Fruit fly (Drosophila melanogaster) whole organism, embryonic: ENCODE data around the gene CG31360.

Source experiments
- CG10654 ChIP-seq: fragments of 200-800 bp; sonication (Bioruptor generic); optimal IDR thresholded peaks from 2 replicates; lab custom pipeline; 2016; ENCODE audit warnings: missing biosample characterization, missing genetic modification characterization
- CG14441 ChIP-seq: fragments of 200-800 bp; sonication (Bioruptor generic); IDR thresholded peaks from 2 replicates; pipeline ENCODE4 v1.3.6; 2022; ENCODE audit warnings: missing biosample characterization, missing genetic modification characterization
- CG2120 ChIP-seq: fragments of 200-800 bp; sonication (Bioruptor generic); optimal IDR thresholded peaks from 3 replicates; lab custom pipeline; 2016; ENCODE audit warnings: missing biosample characterization, missing genetic modification characterization
- CG2678 ChIP-seq: fragments of 200-800 bp; sonication (Bioruptor generic); optimal IDR thresholded peaks from 3 replicates; lab custom pipeline; 2019; ENCODE audit warnings: missing biosample characterization, mild to moderate bottlenecking, missing genetic modification characterization, moderate library complexity
- CG34422 ChIP-seq: fragments of 200-800 bp; sonication (Bioruptor generic); IDR thresholded peaks from 3 replicates; pipeline ENCODE4 v1.3.6; 2022; ENCODE audit warnings: missing biosample characterization, missing genetic modification characterization
- CG3838 ChIP-seq: fragments of 200-800 bp; sonication (Bioruptor generic); optimal IDR thresholded peaks from 3 replicates; lab custom pipeline; 2016; ENCODE audit warnings: missing biosample characterization, missing genetic modification characterization
- CG3847 ChIP-seq: fragments of 200-800 bp; sonication (Bioruptor generic); IDR thresholded peaks from 2 replicates; pipeline ENCODE4 v1.3.6; 2022; ENCODE audit warnings: missing biosample characterization, missing genetic modification characterization
- CG4404 ChIP-seq: fragments of 200-800 bp; sonication (Bioruptor generic); IDR thresholded peaks from 2 replicates; pipeline ENCODE4 v1.3.6; 2022; ENCODE audit warnings: missing biosample characterization, missing genetic modification characterization
- CG4617 ChIP-seq: fragments of 200-800 bp; sonication (Bioruptor generic); optimal IDR thresholded peaks from 3 replicates; lab custom pipeline; 2016; ENCODE audit warnings: missing biosample characterization, missing genetic modification characterization, borderline replicate concordance
- CG4820 ChIP-seq: fragments of 200-800 bp; sonication (Bioruptor generic); optimal IDR thresholded peaks from 3 replicates; lab custom pipeline; 2016; ENCODE audit warnings: missing biosample characterization, missing genetic modification characterization
- CG6654 ChIP-seq: fragments of 200-800 bp; sonication (Bioruptor generic); optimal IDR thresholded peaks from 2 replicates; lab custom pipeline; 2017; ENCODE audit warnings: missing biosample characterization, mild to moderate bottlenecking, missing genetic modification characterization
- CG6813 ChIP-seq: fragments of 200-800 bp; sonication (Bioruptor generic); optimal IDR thresholded peaks from 2 replicates; lab custom pipeline; 2017; ENCODE audit warnings: missing biosample characterization, missing genetic modification characterization, mild to moderate bottlenecking, moderate library complexity, missing genetic modification reagents
- CG8290 ChIP-seq, 3 experiments: fragments of 200-800 bp; sonication (Bioruptor generic); optimal IDR thresholded peaks; 2 replicates each; lab custom pipeline; 2016 to 2019; ENCODE audit warnings: missing biosample characterization in 3 of 3, missing genetic modification characterization in 3 of 3, mild to moderate bottlenecking in 2 of 3, moderate library complexity in 1 of 3
- CG8765 ChIP-seq: fragments of 200-800 bp; sonication (Bioruptor generic); IDR thresholded peaks from 2 replicates; pipeline ENCODE4 v1.3.6; 2022; ENCODE audit warnings: missing biosample characterization, missing genetic modification characterization
- CG9437 ChIP-seq: fragments of 200-800 bp; sonication (Bioruptor generic); optimal IDR thresholded peaks from 2 replicates; lab custom pipeline; 2018; ENCODE audit warnings: missing biosample characterization, mild to moderate bottlenecking, missing genetic modification characterization
- CHES-1-like ChIP-seq: fragments of 200-800 bp; sonication (Bioruptor generic); optimal IDR thresholded peaks from 2 replicates; lab custom pipeline; 2016; ENCODE audit warnings: missing biosample characterization, missing genetic modification characterization
- CTCF ChIP-seq: fragments of 200-800 bp; sonication (Bioruptor generic); optimal IDR thresholded peaks from 2 replicates; lab custom pipeline; 2017; ENCODE audit warnings: missing biosample characterization, mild to moderate bottlenecking, missing genetic modification characterization, moderate library complexity
- Chrac-16 ChIP-seq: fragments of 200-800 bp; sonication (Bioruptor generic); optimal IDR thresholded peaks from 3 replicates; lab custom pipeline; 2016; ENCODE audit warnings: missing biosample characterization, missing genetic modification characterization
- D19A ChIP-seq: fragments of 200-800 bp; optimal IDR thresholded peaks from 3 replicates; lab custom pipeline; 2019; ENCODE audit warnings: missing biosample characterization, mild to moderate bottlenecking, missing genetic modification characterization, moderate library complexity
- Dbx ChIP-seq: fragments of 200-800 bp; sonication (Bioruptor generic); IDR thresholded peaks from 3 replicates; pipeline ENCODE4 v1.3.6; 2022; ENCODE audit warnings: missing biosample characterization, missing genetic modification characterization
- Dref ChIP-seq: fragments of 200-800 bp; sonication (Bioruptor generic); IDR thresholded peaks from 2 replicates; pipeline ENCODE4 v1.3.6; 2022; ENCODE audit warnings: missing biosample characterization, missing genetic modification characterization
- Ets97D ChIP-seq: fragments of 200-800 bp; sonication (Bioruptor generic); optimal IDR thresholded peaks from 3 replicates; lab custom pipeline; 2016; ENCODE audit warnings: missing biosample characterization, missing genetic modification characterization
- HLHmδ ChIP-seq: fragments of 200-800 bp; sonication (Bioruptor generic); optimal IDR thresholded peaks from 2 replicates; lab custom pipeline; 2018; ENCODE audit warnings: missing biosample characterization, mild to moderate bottlenecking, missing genetic modification characterization, moderate library complexity
- Hmr ChIP-seq: fragments of 200-800 bp; sonication (Bioruptor generic); optimal IDR thresholded peaks from 3 replicates; lab custom pipeline; 2017; ENCODE audit warnings: mild to moderate bottlenecking, missing biosample characterization, missing genetic modification reagents, missing genetic modification characterization
- Hr39 ChIP-seq: fragments of >200 bp; optimal IDR thresholded peaks from 2 replicates; lab custom pipeline; 2017
- Hsf ChIP-seq: fragments of 200-800 bp; sonication (Bioruptor generic); optimal IDR thresholded peaks from 3 replicates; lab custom pipeline; 2016; ENCODE audit warnings: missing biosample characterization, missing genetic modification characterization
- Max ChIP-seq: fragments of 200-800 bp; sonication (Bioruptor generic); optimal IDR thresholded peaks from 2 replicates; lab custom pipeline; 2016; ENCODE audit warnings: missing biosample characterization, mild to moderate bottlenecking, missing genetic modification characterization
- NfI ChIP-seq: fragments of 200-800 bp; sonication (Bioruptor generic); optimal IDR thresholded peaks from 3 replicates; lab custom pipeline; 2018; ENCODE audit warnings: missing biosample characterization, mild to moderate bottlenecking, missing genetic modification characterization, moderate library complexity
- Sry-δ ChIP-seq: fragments of 200-800 bp; sonication (Bioruptor generic); optimal IDR thresholded peaks from 2 replicates; lab custom pipeline; 2016; ENCODE audit warnings: missing biosample characterization, missing genetic modification characterization
- TFAM ChIP-seq: fragments of 200-800 bp; sonication (Bioruptor generic); optimal IDR thresholded peaks from 2 replicates; lab custom pipeline; 2017; ENCODE audit warnings: missing biosample characterization, missing genetic modification characterization, inconsistent platforms
- Usf ChIP-seq: fragments of 200-800 bp; sonication (Bioruptor generic); optimal IDR thresholded peaks from 2 replicates; lab custom pipeline; 2017; ENCODE audit warnings: missing genotype, missing biosample characterization, missing genetic modification characterization
- az2 ChIP-seq: fragments of 200-800 bp; sonication (Bioruptor generic); optimal IDR thresholded peaks from 3 replicates; lab custom pipeline; 2016; ENCODE audit warnings: missing biosample characterization, missing genetic modification characterization
- bbx ChIP-seq: fragments of 200-800 bp; sonication (Bioruptor generic); IDR thresholded peaks from 2 replicates; pipeline ENCODE4 v1.3.6; 2022; ENCODE audit warnings: missing biosample characterization, missing genetic modification characterization; ENCODE audit not compliant: partially characterized antibody
- bigmax ChIP-seq: fragments of 200-800 bp; sonication (Bioruptor generic); optimal IDR thresholded peaks from 2 replicates; lab custom pipeline; 2018; ENCODE audit warnings: missing biosample characterization, mild to moderate bottlenecking, missing genetic modification characterization
- cg ChIP-seq: fragments of 200-800 bp; sonication (Bioruptor generic); optimal IDR thresholded peaks from 3 replicates; lab custom pipeline; 2019; ENCODE audit warnings: missing biosample characterization, mild to moderate bottlenecking, missing genetic modification characterization, moderate library complexity
- crp ChIP-seq, 2 experiments: fragments of 200-800 bp; sonication (Bioruptor generic); optimal IDR thresholded peaks; 2 replicates in 1 of 2; 3 replicates in 1 of 2; lab custom pipeline; 2017; ENCODE audit warnings: missing biosample characterization in 2 of 2, missing genetic modification characterization in 2 of 2, mild to moderate bottlenecking in 1 of 2, moderate library complexity in 1 of 2
- danr ChIP-seq: fragments of 200-800 bp; sonication (Bioruptor generic); IDR thresholded peaks from 2 replicates; pipeline ENCODE4 v1.3.6; 2022; ENCODE audit warnings: missing biosample characterization, missing genetic modification characterization
- fd102C ChIP-seq: fragments of 200-800 bp; sonication (Bioruptor generic); optimal IDR thresholded peaks from 2 replicates; lab custom pipeline; 2018; ENCODE audit warnings: missing biosample characterization, mild to moderate bottlenecking, missing genetic modification characterization, moderate library complexity
- fd64A ChIP-seq: fragments of 200-800 bp; sonication (Bioruptor generic); optimal IDR thresholded peaks from 3 replicates; lab custom pipeline; 2018; ENCODE audit warnings: missing biosample characterization, mild to moderate bottlenecking, missing genetic modification characterization
- jigr1 ChIP-seq: fragments of 200-800 bp; sonication (Bioruptor generic); IDR thresholded peaks from 3 replicates; pipeline ENCODE4 v1.3.6; 2022; ENCODE audit warnings: missing biosample characterization, missing genetic modification characterization
- lbe ChIP-seq: fragments of 200-800 bp; sonication (Bioruptor generic); optimal IDR thresholded peaks from 2 replicates; lab custom pipeline; 2016; ENCODE audit warnings: missing biosample characterization, mild to moderate bottlenecking, missing genetic modification characterization
- mirr ChIP-seq: fragments of 200-800 bp; sonication (Bioruptor generic); optimal IDR thresholded peaks from 3 replicates; lab custom pipeline; 2018; ENCODE audit warnings: missing biosample characterization, mild to moderate bottlenecking, missing genetic modification characterization
- nerfin-1 ChIP-seq: fragments of 200-800 bp; sonication (Bioruptor generic); optimal IDR thresholded peaks from 3 replicates; lab custom pipeline; 2019; ENCODE audit warnings: missing biosample characterization, mild to moderate bottlenecking, missing genetic modification characterization, moderate library complexity
- onecut ChIP-seq: fragments of 200-800 bp; sonication (Bioruptor generic); IDR thresholded peaks from 2 replicates; pipeline ENCODE4 v1.3.6; 2022; ENCODE audit warnings: missing biosample characterization, missing genetic modification characterization
- pzg ChIP-seq: fragments of 200-800 bp; sonication (Bioruptor generic); optimal IDR thresholded peaks from 3 replicates; lab custom pipeline; 2018; ENCODE audit warnings: missing biosample characterization, mild to moderate bottlenecking, missing genetic modification characterization, moderate library complexity
- repo ChIP-seq: fragments of 200-800 bp; sonication (Bioruptor generic); optimal IDR thresholded peaks from 2 replicates; lab custom pipeline; 2016; ENCODE audit warnings: missing biosample characterization, missing genetic modification characterization
- slou ChIP-seq: fragments of 200-800 bp; sonication (Bioruptor generic); optimal IDR thresholded peaks from 3 replicates; lab custom pipeline; 2016; ENCODE audit warnings: missing biosample characterization, missing genetic modification characterization
- slp2 ChIP-seq: fragments of 200-800 bp; sonication (Bioruptor generic); optimal IDR thresholded peaks from 2 replicates; lab custom pipeline; 2016; ENCODE audit warnings: missing biosample characterization, missing genetic modification characterization
- tap ChIP-seq: fragments of 200-800 bp; optimal IDR thresholded peaks from 3 replicates; lab custom pipeline; 2019; ENCODE audit warnings: missing biosample characterization, mild to moderate bottlenecking, missing genetic modification characterization, moderate library complexity
- unc-4 ChIP-seq: fragments of 200-800 bp; sonication (Bioruptor generic); IDR thresholded peaks from 2 replicates; pipeline ENCODE4 v1.3.6; 2022; ENCODE audit warnings: missing biosample characterization, missing genetic modification characterization; ENCODE audit not compliant: partially characterized antibody

The CG31360 gene

dm6 chr3R:17700488-17701130 lies 15.7 kb downstream of the CG31360 start (continued):
- TF ChIP-seq Usf (GFP tag; lab: Kevin White, UChicago) (peak; percentile 95), crp (GFP tag; optimal IDR thresholded peaks at IDR 0.05; lab: Kevin White, UChicago) (peak in 1 of 2 experiments; percentile 61), CG8765 (GFP tag; lab: Robert Waterston, UW) (peak; percentile 78), CG6654 (peak; percentile 90), CG3838 (GFP tag; lab: Kevin White, UChicago) (peak; percentile 87), CG9437 (GFP tag; lab: Kevin White, UChicago) (peak; percentile 95), CG14441 (GFP tag; lab: Robert Waterston, UW) (peak; percentile 98), TFAM (GFP tag; lab: Kevin White, UChicago) (peak; percentile 57), Hmr (peak; percentile 100), lbe (GFP tag; lab: Kevin White, UChicago) (peak; percentile 98), slou (GFP tag; lab: Kevin White, UChicago) (peak; percentile 95), bigmax (GFP tag; lab: Kevin White, UChicago) (no peak), Ets97D (GFP tag; lab: Kevin White, UChicago) (peak; percentile 62), slp2 (GFP tag; lab: Kevin White, UChicago) (peak; percentile 80), CG4820 (GFP tag; lab: Kevin White, UChicago) (peak; percentile 95), CG10654 (peak; percentile 95), Chrac-16 (GFP tag; lab: Kevin White, UChicago) (peak; percentile 95), fd102C (GFP tag; lab: Kevin White, UChicago) (no peak), nerfin-1 (tag; lab: Kevin White, UChicago) (peak; percentile 97), CG4617 (peak; percentile 90), Sry-δ (no peak), CTCF (GFP tag; lab: Kevin White, UChicago) (peak; percentile 73), Dbx (GFP tag; lab: Robert Waterston, UW) (peak; percentile 99), CG8290 (GFP tag; optimal IDR thresholded peaks at IDR 0.05; lab: Kevin White, UChicago) (peak; percentile 92), CG8290 (tag; optimal IDR thresholded peaks at IDR 0.05; lab: Kevin White, UChicago) (peak; percentile 44 to 52), Hr39 (no peak), HLHmδ (GFP tag; lab: Kevin White, UChicago) (no peak), CG3847 (GFP tag; lab: Robert Waterston, UW) (peak; percentile 99), onecut (GFP tag; lab: Robert Waterston, UW) (peak; percentile 89), cg (no peak), bbx (GFP tag; lab: Robert Waterston, UW) (0 out of 2 replicates have a peak, but pooled peaks have one; percentile 13), CG4404 (peak; percentile 96), CG2120 (GFP tag; lab: Kevin White, UChicago) (peak; percentile 96), CG2678 (tag; lab: Kevin White, UChicago) (peak; percentile 100), pzg (GFP tag; lab: Kevin White, UChicago) (no peak), CHES-1-like (peak; percentile 79), Dref (GFP tag; lab: Robert Waterston, UW) (no peak; the same call in 1 of the 2 replicates), Max (peak; percentile 93), mirr (peak; percentile 33), NfI (GFP tag; lab: Kevin White, UChicago) (peak; percentile 98), Hsf (peak; percentile 85), CG6813 (GFP tag; lab: Kevin White, UChicago) (peak; percentile 98), D19A (tag; lab: Kevin White, UChicago) (peak; percentile 97), CG34422 (GFP tag; lab: Robert Waterston, UW) (peak; percentile 98), repo (no peak), jigr1 (GFP tag; lab: Robert Waterston, UW) (peak; percentile 97), unc-4 (GFP tag; lab: Robert Waterston, UW) (peak; percentile 38; the same call in 1 of the 2 replicates), tap (peak; percentile 99), fd64A (peak; percentile 88), az2 (GFP tag; lab: Kevin White, UChicago) (peak; percentile 97), danr (GFP tag; lab: Robert Waterston, UW) (peak; percentile 96)
